Fruit fly (Drosophila melanogaster): ENCODE results near the gene stol.
"Not testable (repeated sequence)": the region's sequence is repeated elsewhere in the genome, so short reads cannot be mapped to it uniquely, and the experiment has no call there.

The stol gene

dm6 chr2L:15718172-15718571, at the start of gene stol:
Gene stol (minus strand): TSS chr2L:15718272.
- not testable (repeated sequence) for TF ChIP-seq psq, CG8478, Dll (optimal IDR thresholded peaks at IDR 0.05)

dm6 chr2L:15764029-15764428, 46.0 kb upstream of the stol start, which contains the start of gene CG3793:
Gene CG3793 (plus strand): TSS chr2L:15764220.
- TF ChIP-seq Dll (optimal IDR thresholded peaks at IDR 0.05) (no peak), usp (GFP tag; optimal IDR thresholded peaks at IDR 0.05) (no peak), pan (optimal IDR thresholded peaks at IDR 0.05) (no peak), CG8478 (optimal IDR thresholded peaks at IDR 0.05) (no peak), EcR (GFP tag; optimal IDR thresholded peaks at IDR 0.05) (no peak), psq (optimal IDR thresholded peaks at IDR 0.05) (no peak)

dm6 chr2L:15763401-15763800, 45.3 kb upstream of the stol start:
- TF ChIP-seq Dll (optimal IDR thresholded peaks at IDR 0.05) (no peak), pan (optimal IDR thresholded peaks at IDR 0.05) (no peak), CG8478 (optimal IDR thresholded peaks at IDR 0.05) (no peak), usp (GFP tag; optimal IDR thresholded peaks at IDR 0.05) (no peak), psq (optimal IDR thresholded peaks at IDR 0.05) (no peak), EcR (GFP tag; optimal IDR thresholded peaks at IDR 0.05) (no peak)

dm6 chr2L:15762466-15762865, 44.4 kb upstream of the stol start, which contains the start of gene Gli:
Gene Gli (minus strand): TSS chr2L:15762758.
- no peak for TF ChIP-seq usp (GFP tag; optimal IDR thresholded peaks at IDR 0.05)
- peak; percentile 75 for TF ChIP-seq Dll (optimal IDR thresholded peaks at IDR 0.05)

dm6 chr2L:15761409-15762407, 43.6 kb upstream of the stol start:
- no peak for TF ChIP-seq Dll (optimal IDR thresholded peaks at IDR 0.05)
- TF ChIP-seq CG8478 (optimal IDR thresholded peaks at IDR 0.05): no peak
- no peak for TF ChIP-seq EcR (GFP tag; optimal IDR thresholded peaks at IDR 0.05)
- no peak for TF ChIP-seq usp (GFP tag; optimal IDR thresholded peaks at IDR 0.05)
- TF ChIP-seq pan (optimal IDR thresholded peaks at IDR 0.05): no peak
- no peak for TF ChIP-seq psq (optimal IDR thresholded peaks at IDR 0.05)

dm6 chr2L:15760666-15761065, 42.6 kb upstream of the stol start:
- TF ChIP-seq EcR (GFP tag; optimal IDR thresholded peaks at IDR 0.05): no peak
- no peak for TF ChIP-seq Dll (optimal IDR thresholded peaks at IDR 0.05)
- TF ChIP-seq psq (optimal IDR thresholded peaks at IDR 0.05): no peak
- no peak for TF ChIP-seq usp (GFP tag; optimal IDR thresholded peaks at IDR 0.05)
- no peak for TF ChIP-seq CG8478 (optimal IDR thresholded peaks at IDR 0.05)
- no peak for TF ChIP-seq pan (optimal IDR thresholded peaks at IDR 0.05)

- TF ChIP-seq Dll (optimal IDR thresholded peaks at IDR 0.05) (no peak), CG8478 (optimal IDR thresholded peaks at IDR 0.05) (no peak), pan (optimal IDR thresholded peaks at IDR 0.05) (no peak)
These were observed 34.0 kb upstream of the stol start, which contains the start of gene Mtr4 for dm6 chr2L:15752096-15752495. Gene Mtr4 (plus strand): TSS chr2L:15752263.

dm6 chr2L:15751259-15751555, 33.1 kb upstream of the stol start:
- TF ChIP-seq usp (GFP tag; optimal IDR thresholded peaks at IDR 0.05) (no peak), Dll (optimal IDR thresholded peaks at IDR 0.05) (no peak), CG8478 (optimal IDR thresholded peaks at IDR 0.05) (no peak), pan (optimal IDR thresholded peaks at IDR 0.05) (no peak), EcR (GFP tag; optimal IDR thresholded peaks at IDR 0.05) (no peak), psq (optimal IDR thresholded peaks at IDR 0.05) (no peak)

dm6 chr2L:15750523-15751258, 32.6 kb upstream of the stol start, which contains the start of gene ND-B17:
Gene ND-B17 (minus strand): TSS chr2L:15751078.
- no peak for TF ChIP-seq psq (optimal IDR thresholded peaks at IDR 0.05)
- peak; percentile 44 for TF ChIP-seq pan (optimal IDR thresholded peaks at IDR 0.05)

- TF ChIP-seq CG8478 (optimal IDR thresholded peaks at IDR 0.05): no peak
These were observed 31.2 kb upstream of the stol start for dm6 chr2L:15749313-15749712.

- TF ChIP-seq usp (GFP tag; optimal IDR thresholded peaks at IDR 0.05) (no peak), Dll (optimal IDR thresholded peaks at IDR 0.05) (no peak), psq (optimal IDR thresholded peaks at IDR 0.05) (no peak), CG8478 (optimal IDR thresholded peaks at IDR 0.05) (no peak), pan (optimal IDR thresholded peaks at IDR 0.05) (no peak), EcR (GFP tag; optimal IDR thresholded peaks at IDR 0.05) (no peak)
These were observed 30.1 kb upstream of the stol start for dm6 chr2L:15748261-15748553.

- no peak for TF ChIP-seq EcR (GFP tag; optimal IDR thresholded peaks at IDR 0.05)
- TF ChIP-seq Dll (optimal IDR thresholded peaks at IDR 0.05): peak; percentile 61
These were observed 29.6 kb upstream of the stol start, which contains the start of gene CycE for dm6 chr2L:15747394-15748260. Gene CycE (minus strand): TSS chr2L:15748150.

Data from whole organism.